Fruit fly (Drosophila melanogaster): ENCODE results near the gene CG31457.

The CG31457 gene

DNA sequence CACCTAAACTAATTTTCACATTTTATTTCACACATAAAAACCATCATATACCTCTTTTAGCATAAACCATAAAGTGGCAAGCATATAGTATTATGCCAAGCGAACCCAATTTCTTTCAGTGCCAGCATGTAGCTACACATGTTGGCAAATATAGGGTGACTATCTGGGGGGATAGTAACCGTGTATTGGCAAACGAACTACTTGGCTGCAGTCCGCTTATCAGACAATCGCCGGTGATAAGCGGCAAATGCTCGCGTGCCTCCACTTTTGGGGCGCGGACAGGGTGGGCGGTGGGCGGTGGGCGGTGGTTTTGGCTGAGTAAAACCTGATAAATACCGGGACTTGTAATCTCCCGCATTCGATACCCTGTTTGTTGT is 11.8 kb upstream of the CG31457 start:
- TF ChIP-seq lab (GFP tag; optimal IDR thresholded peaks at IDR 0.05) (peak; percentile 25), rib (GFP tag; IDR thresholded peaks at IDR 0.05) (peak; percentile 59; the same call in 1 of the 2 replicates), Nf-YC (tag; optimal IDR thresholded peaks at IDR 0.05) (no peak), zf30C (GFP tag; optimal IDR thresholded peaks at IDR 0.05) (peak; percentile 24), vfl (GFP tag; optimal IDR thresholded peaks at IDR 0.05) (no peak), cwo (GFP tag; optimal IDR thresholded peaks at IDR 0.05) (peak; percentile 84), chm (GFP tag; IDR thresholded peaks at IDR 0.05) (no peak), al (GFP tag; IDR thresholded peaks at IDR 0.05) (0 out of 2 replicates have a peak, but pooled peaks have one; percentile 3), E2f2 (GFP tag; IDR thresholded peaks at IDR 0.05) (0 out of 2 replicates have a peak, but pooled peaks have one; percentile 12), CG10979 (tag; optimal IDR thresholded peaks at IDR 0.05) (no peak), eve (GFP tag; optimal IDR thresholded peaks at IDR 0.05) (no peak), CG3847 (GFP tag; IDR thresholded peaks at IDR 0.05) (0 out of 2 replicates have a peak, but pooled peaks have one; percentile 17), Drgx (GFP tag; IDR thresholded peaks at IDR 0.05) (no peak), fd96Cb (tag; optimal IDR thresholded peaks at IDR 0.05) (no peak), mam (GFP tag; optimal IDR thresholded peaks at IDR 0.05) (peak; percentile 2), CG17328 (GFP tag; IDR thresholded peaks at IDR 0.05) (no peak), gro (GFP tag; optimal IDR thresholded peaks at IDR 0.05) (no peak), CG12769 (tag; optimal IDR thresholded peaks at IDR 0.05) (peak; percentile 36), gce (GFP tag; IDR thresholded peaks at IDR 0.05) (no peak), CG32532 (GFP tag; IDR thresholded peaks at IDR 0.05) (0 out of 2 replicates have a peak, but pooled peaks have one; percentile 8), Rfx (GFP tag; IDR thresholded peaks at IDR 0.05) (peak; percentile 7; the same call in 1 of the 2 replicates), gem (tag; optimal IDR thresholded peaks at IDR 0.05) (peak; percentile 19), CG9215 (GFP tag; IDR thresholded peaks at IDR 0.05) (0 out of 2 replicates have a peak, but pooled peaks have one; percentile 33), H15 (GFP tag; IDR thresholded peaks at IDR 0.05) (no peak), CG6813 (GFP tag; optimal IDR thresholded peaks at IDR 0.05) (peak; percentile 20), Ets65A (GFP tag) (peak; percentile 35), chinmo (GFP tag; IDR thresholded peaks at IDR 0.05; ENCODE audit: partially characterized antibody) (peak; percentile 56; the same call in 1 of the 4 replicates), E2f1 (GFP tag; IDR thresholded peaks at IDR 0.05) (0 out of 2 replicates have a peak, but pooled peaks have one; percentile 16), CG10321 (GFP tag; IDR thresholded peaks at IDR 0.05) (no peak), vvl (GFP tag; IDR thresholded peaks at IDR 0.05) (0 out of 2 replicates have a peak, but pooled peaks have one; percentile 38), cas (GFP tag; IDR thresholded peaks at IDR 0.05) (no peak), slbo (GFP tag; IDR thresholded peaks at IDR 0.05) (peak; percentile 41; the same call in 1 of the 2 replicates), Trl (optimal IDR thresholded peaks at IDR 0.05) (no peak), Trl (GFP tag; optimal IDR thresholded peaks at IDR 0.05) (no peak), CG18599 (GFP tag; optimal IDR thresholded peaks at IDR 0.05) (peak; percentile 52), ap (GFP tag; IDR thresholded peaks at IDR 0.05) (no peak), CG34422 (GFP tag; IDR thresholded peaks at IDR 0.05) (0 out of 3 replicates have a peak, but pooled peaks have one; percentile 33), mirr (GFP tag; optimal IDR thresholded peaks at IDR 0.05) (peak; percentile 90), h (optimal IDR thresholded peaks at IDR 0.05) (no peak), CG12659 (GFP tag; optimal IDR thresholded peaks at IDR 0.05) (no peak), Hmr (GFP tag; optimal IDR thresholded peaks at IDR 0.05) (peak; percentile 12), CG32767 (GFP tag; IDR thresholded peaks at IDR 0.05) (no peak), CG13123 (GFP tag; optimal IDR thresholded peaks at IDR 0.05) (no peak), CG2678 (tag; optimal IDR thresholded peaks at IDR 0.05) (no peak), Med (GFP tag) (peak; percentile 78), CG34224 (GFP tag; IDR thresholded peaks at IDR 0.05; ENCODE audit: partially characterized antibody) (no peak), Hey (tag; optimal IDR thresholded peaks at IDR 0.05) (peak; percentile 79), CG10366 (GFP tag; IDR thresholded peaks at IDR 0.05) (peak; percentile 38; the same call in 1 of the 2 replicates), Dek (tag; optimal IDR thresholded peaks at IDR 0.05) (no peak), Mad (GFP tag; optimal IDR thresholded peaks at IDR 0.05) (no peak), CG32772 (GFP tag; IDR thresholded peaks at IDR 0.05) (0 out of 2 replicates have a peak, but pooled peaks have one; percentile 10), CG2120 (GFP tag; optimal IDR thresholded peaks at IDR 0.05) (peak; percentile 50)
